Fruit fly (Drosophila melanogaster) whole organism, wandering third instar larva: ENCODE measurements around the gene bru3.
A peak's percentile ranks its signal among the peaks of the same experiment; 100 is the strongest.

Experiments used
- Abd-B ChIP-seq: fragments of >200 bp; optimal IDR thresholded peaks from 2 replicates; lab custom pipeline; 2017; ENCODE audit warnings: missing biosample characterization, missing genetic modification characterization
- CG32264 ChIP-seq: fragments of 200-800 bp; sonication (Bioruptor generic); optimal IDR thresholded peaks from 2 replicates; lab custom pipeline; 2016; ENCODE audit warnings: missing biosample characterization, missing genetic modification characterization
- CG9705 ChIP-seq: fragments of 200-800 bp; sonication (Bioruptor generic); optimal IDR thresholded peaks from 2 replicates; lab custom pipeline; 2018; ENCODE audit warnings: missing biosample characterization, mild to moderate bottlenecking, missing genetic modification characterization
- CrebA ChIP-seq: fragments of 200-800 bp; sonication (Bioruptor generic); optimal IDR thresholded peaks from 2 replicates; lab custom pipeline; 2016; ENCODE audit warnings: missing biosample characterization, mild to moderate bottlenecking, missing genetic modification characterization, borderline replicate concordance
- Dfd ChIP-seq: fragments of >200 bp; optimal IDR thresholded peaks from 2 replicates; lab custom pipeline; 2017; ENCODE audit warnings: missing biosample characterization, missing genetic modification characterization
- GATAd ChIP-seq: sonication (Bioruptor generic); optimal IDR thresholded peaks from 2 replicates; lab custom pipeline; 2016; ENCODE audit warnings: missing biosample characterization, missing genetic modification characterization
- HLH106 ChIP-seq: fragments of 200-800 bp; optimal IDR thresholded peaks from 3 replicates; lab custom pipeline; 2019; ENCODE audit warnings: missing biosample characterization, mild to moderate bottlenecking, missing genetic modification characterization, moderate library complexity
- Hnf4 ChIP-seq: fragments of 200-800 bp; sonication (Bioruptor generic); optimal IDR thresholded peaks from 2 replicates; lab custom pipeline; 2016; ENCODE audit warnings: missing biosample characterization, mild to moderate bottlenecking, missing genetic modification characterization
- Hr78 ChIP-seq: fragments of >200 bp; optimal IDR thresholded peaks from 2 replicates; lab custom pipeline; 2017; ENCODE audit warnings: missing biosample characterization, missing genetic modification characterization
- Hr83 ChIP-seq: fragments of 200-300 bp; sonication (Bioruptor generic); optimal IDR thresholded peaks from 2 replicates; lab custom pipeline; 2016; ENCODE audit warnings: missing biosample characterization, mild to moderate bottlenecking, missing genetic modification characterization, moderate library complexity; ENCODE audit not compliant: poor library complexity, severe bottlenecking
- Jra ChIP-seq: sonication (Bioruptor generic); optimal IDR thresholded peaks from 2 replicates; lab custom pipeline; 2016; ENCODE audit warnings: missing biosample characterization, missing genetic modification characterization
- Mio ChIP-seq: sonication (Bioruptor generic); optimal IDR thresholded peaks from 2 replicates; lab custom pipeline; 2016; ENCODE audit warnings: missing biosample characterization, missing genetic modification characterization
- Myc ChIP-seq: fragments of >200 bp; optimal IDR thresholded peaks from 2 replicates; lab custom pipeline; 2017
- N ChIP-seq: fragments of >200 bp; optimal IDR thresholded peaks from 2 replicates; lab custom pipeline; 2018; ENCODE audit warnings: missing biosample characterization, missing external identifiers, missing genetic modification characterization
- OdsH ChIP-seq: fragments of 200-800 bp; sonication (Bioruptor generic); optimal IDR thresholded peaks from 2 replicates; lab custom pipeline; 2016; ENCODE audit warnings: missing biosample characterization, mild to moderate bottlenecking, missing genetic modification characterization
- Sp1 ChIP-seq: fragments of 200-800 bp; sonication (Bioruptor generic); optimal IDR thresholded peaks from 3 replicates; lab custom pipeline; 2019; ENCODE audit warnings: missing biosample characterization, mild to moderate bottlenecking, missing genetic modification characterization, moderate library complexity
- Vsx2 ChIP-seq: fragments of 200-300, 225-300 bp; sonication (Bioruptor generic); optimal IDR thresholded peaks from 2 replicates; lab custom pipeline; 2018; ENCODE audit warnings: missing biosample characterization, missing genetic modification characterization; ENCODE audit not compliant: partially characterized antibody
- br ChIP-seq: fragments of 200-800 bp; sonication (Bioruptor generic); optimal IDR thresholded peaks from 2 replicates; lab custom pipeline; 2016; ENCODE audit warnings: missing biosample characterization, missing genetic modification characterization
- brk ChIP-seq: fragments of 200-800 bp; sonication (Bioruptor generic); optimal IDR thresholded peaks from 2 replicates; lab custom pipeline; 2016; ENCODE audit warnings: missing biosample characterization, mild to moderate bottlenecking, missing genetic modification characterization
- dl ChIP-seq, 2 experiments: fragments of 175-275, 200-275 bp in 1 of 2; fragments of 200-275 bp in 1 of 2; sonication (Bioruptor generic); optimal IDR thresholded peaks; lab custom pipeline; 2018; ENCODE audit warnings: mild to moderate bottlenecking in 2 of 2, missing biosample characterization in 2 of 2, missing genetic modification characterization in 2 of 2, moderate library complexity in 2 of 2; ENCODE audit not compliant: partially characterized antibody in 2 of 2, insufficient read depth in 1 of 2
- dmrt93B ChIP-seq: fragments of 200-800 bp; sonication (Bioruptor generic); optimal IDR thresholded peaks from 2 replicates; lab custom pipeline; 2018; ENCODE audit warnings: missing biosample characterization, mild to moderate bottlenecking, missing genetic modification characterization
- dsf ChIP-seq: sonication (Bioruptor generic); optimal IDR thresholded peaks from 2 replicates; lab custom pipeline; 2016; ENCODE audit warnings: missing biosample characterization, missing genetic modification characterization, borderline replicate concordance
- ey ChIP-seq: fragments of 200-800 bp; sonication (Bioruptor generic); optimal IDR thresholded peaks from 2 replicates; lab custom pipeline; 2016; ENCODE audit warnings: missing biosample characterization, missing genetic modification characterization
- foxo ChIP-seq, 2 experiments: fragments of 200-800 bp; sonication (Bioruptor generic); optimal IDR thresholded peaks; 2 replicates in 1 of 2; 3 replicates in 1 of 2; lab custom pipeline; 2016 to 2017; ENCODE audit warnings: missing biosample characterization in 2 of 2, missing genetic modification characterization in 2 of 2
- fru ChIP-seq: fragments of 200-800 bp; sonication (Bioruptor generic); optimal IDR thresholded peaks from 3 replicates; lab custom pipeline; 2016; ENCODE audit warnings: missing biosample characterization, mild to moderate bottlenecking, missing genetic modification characterization
- h ChIP-seq: fragments of 200-800 bp; sonication (Bioruptor generic); optimal IDR thresholded peaks from 3 replicates; lab custom pipeline; 2016; ENCODE audit warnings: missing biosample characterization, mild to moderate bottlenecking, missing genetic modification characterization
- jim ChIP-seq: fragments of 175-275, 200-325 bp; sonication (Bioruptor generic); optimal IDR thresholded peaks from 2 replicates; lab custom pipeline; 2016; ENCODE audit warnings: missing biosample characterization, mild to moderate bottlenecking, missing genetic modification characterization
- lola ChIP-seq: fragments of >200 bp; optimal IDR thresholded peaks from 2 replicates; lab custom pipeline; 2017; ENCODE audit warnings: missing biosample characterization, missing genetic modification characterization
- pan ChIP-seq: fragments of >200 bp; optimal IDR thresholded peaks from 2 replicates; lab custom pipeline; 2017
- psq ChIP-seq: fragments of 200-800 bp; sonication (Bioruptor generic); optimal IDR thresholded peaks from 3 replicates; lab custom pipeline; 2017; ENCODE audit warnings: missing biosample characterization, mild to moderate bottlenecking, missing genetic modification characterization, moderate library complexity
- rgr ChIP-seq: fragments of 200-800 bp; sonication (Bioruptor generic); optimal IDR thresholded peaks from 3 replicates; lab custom pipeline; 2016; ENCODE audit warnings: missing biosample characterization, mild to moderate bottlenecking, missing genetic modification characterization
- sv ChIP-seq: fragments of 200-800 bp; sonication (Bioruptor generic); optimal IDR thresholded peaks from 3 replicates; lab custom pipeline; 2016; ENCODE audit warnings: missing biosample characterization, missing genetic modification characterization
- tai ChIP-seq: sonication (Bioruptor generic); optimal IDR thresholded peaks from 2 replicates; lab custom pipeline; 2016; ENCODE audit warnings: missing biosample characterization, missing genetic modification characterization
- usp ChIP-seq: fragments of >200 bp; optimal IDR thresholded peaks from 2 replicates; lab custom pipeline; 2017; ENCODE audit warnings: missing biosample characterization, missing genetic modification characterization
- woc ChIP-seq: sonication (Bioruptor generic); optimal IDR thresholded peaks from 2 replicates; lab custom pipeline; 2016; ENCODE audit warnings: missing biosample characterization, mild to moderate bottlenecking, missing genetic modification characterization

bru3 gene

dm6 chr3L:13479204-13479600 lies 324.0 kb downstream of the bru3 start:
- TF ChIP-seq Hnf4 (GFP tag; lab: Kevin White, UChicago), result no peak
- no peak for TF ChIP-seq Myc (lab: Kevin White, UChicago)
- TF ChIP-seq OdsH (GFP tag; lab: Kevin White, UChicago), result no peak
- TF ChIP-seq br (GFP tag; lab: Kevin White, UChicago), result no peak
- TF ChIP-seq tai (GFP tag; lab: Kevin White, UChicago), result no peak
- no peak for TF ChIP-seq woc (GFP tag; lab: Kevin White, UChicago)
- no peak for TF ChIP-seq Jra (GFP tag; lab: Kevin White, UChicago)
- no peak for TF ChIP-seq Hr78 (GFP tag; lab: Kevin White, UChicago)
- no peak for TF ChIP-seq lola (GFP tag; lab: Kevin White, UChicago)
- no peak for TF ChIP-seq fru (GFP tag; lab: Kevin White, UChicago)
- TF ChIP-seq sv (GFP tag; lab: Kevin White, UChicago), result no peak
- TF ChIP-seq brk (GFP tag; lab: Kevin White, UChicago), result no peak

- TF ChIP-seq dl (GFP tag; optimal IDR thresholded peaks at IDR 0.05; lab: Kevin White, UChicago; ENCODE audit: insufficient read depth in 1 of 2, partially characterized antibody in 2 of 2) (no peak), Mio (GFP tag; lab: Kevin White, UChicago) (no peak), dmrt93B (GFP tag; lab: Kevin White, UChicago) (no peak), br (GFP tag; lab: Kevin White, UChicago) (no peak), psq (GFP tag; lab: Kevin White, UChicago) (no peak), OdsH (GFP tag; lab: Kevin White, UChicago) (no peak), tai (GFP tag; lab: Kevin White, UChicago) (no peak), h (GFP tag; lab: Kevin White, UChicago) (peak; percentile 33), lola (GFP tag; lab: Kevin White, UChicago) (no peak), Hr83 (GFP tag; lab: Kevin White, UChicago) (no peak), GATAd (GFP tag; lab: Kevin White, UChicago) (no peak), CrebA (GFP tag; lab: Kevin White, UChicago) (no peak), Hr78 (GFP tag; lab: Kevin White, UChicago) (no peak), jim (GFP tag; lab: Kevin White, UChicago) (no peak), Vsx2 (no peak), N (GFP tag; lab: Kevin White, UChicago) (no peak), CG32264 (GFP tag; lab: Kevin White, UChicago) (no peak), rgr (peak; percentile 10), Hnf4 (GFP tag; lab: Kevin White, UChicago) (no peak), HLH106 (tag; lab: Kevin White, UChicago) (peak; percentile 23), sv (GFP tag; lab: Kevin White, UChicago) (no peak), usp (no peak), Abd-B (GFP tag; lab: Kevin White, UChicago) (no peak), dsf (no peak), pan (lab: Kevin White, UChicago) (no peak), CG9705 (GFP tag; lab: Kevin White, UChicago) (no peak), brk (GFP tag; lab: Kevin White, UChicago) (no peak), woc (GFP tag; lab: Kevin White, UChicago) (no peak), foxo (GFP tag; optimal IDR thresholded peaks at IDR 0.05; lab: Kevin White, UChicago) (peak in 1 of 2 experiments; percentile 43), ey (GFP tag; lab: Kevin White, UChicago) (peak; percentile 32), Myc (lab: Kevin White, UChicago) (no peak), fru (GFP tag; lab: Kevin White, UChicago) (peak; percentile 34), Sp1 (GFP tag; lab: Kevin White, UChicago) (no peak), Dfd (peak; percentile 32)
Observed at dm6 chr3L:13478339-13479203, 324.6 kb downstream of the bru3 start.
